Fruit fly (Drosophila melanogaster) whole organism, pupa: ENCODE data around the gene snRNP-U1-70K.
A peak's percentile ranks its signal among the peaks of the same experiment; 100 is the strongest.

Source experiments
- CG15710 ChIP-seq: fragments of 200-800 bp; sonication (Bioruptor generic); optimal IDR thresholded peaks from 2 replicates; lab custom pipeline; 2018; ENCODE audit warnings: missing biosample characterization, mild to moderate bottlenecking, missing genetic modification characterization, moderate library complexity
- CG34367 ChIP-seq: fragments of 200-800 bp; sonication (Bioruptor generic); optimal IDR thresholded peaks from 2 replicates; lab custom pipeline; 2018; ENCODE audit warnings: missing biosample characterization, mild to moderate bottlenecking, missing genetic modification characterization
- CG4496 ChIP-seq: fragments of 200-800 bp; sonication (Bioruptor generic); IDR thresholded peaks from 3 replicates; pipeline ENCODE4 v1.3.6; 2022; ENCODE audit warnings: missing biosample characterization, missing genetic modification characterization
- CG8159 ChIP-seq: fragments of 200-800 bp; sonication (Bioruptor generic); optimal IDR thresholded peaks from 3 replicates; lab custom pipeline; 2018; ENCODE audit warnings: missing biosample characterization, mild to moderate bottlenecking, missing genetic modification characterization, moderate library complexity
- CG8301 ChIP-seq: fragments of 200-800 bp; sonication (Bioruptor generic); optimal IDR thresholded peaks from 2 replicates; lab custom pipeline; 2018; ENCODE audit warnings: missing biosample characterization, mild to moderate bottlenecking, missing genetic modification characterization
- EcR ChIP-seq: fragments of 200-800 bp; sonication (Bioruptor generic); optimal IDR thresholded peaks from 3 replicates; lab custom pipeline; 2019; ENCODE audit warnings: missing biosample characterization, missing genetic modification characterization, mild to moderate bottlenecking, moderate library complexity, missing genetic modification reagents
- Pif1B ChIP-seq: fragments of 200-800 bp; sonication (Bioruptor generic); optimal IDR thresholded peaks from 3 replicates; lab custom pipeline; 2016; ENCODE audit warnings: missing biosample characterization, missing genetic modification characterization
- Snoo ChIP-seq: fragments of 200-800 bp; sonication (Bioruptor generic); optimal IDR thresholded peaks from 3 replicates; lab custom pipeline; 2017; ENCODE audit warnings: missing biosample characterization, mild to moderate bottlenecking, missing genetic modification characterization, inconsistent platforms
- fd96Ca ChIP-seq: fragments of 200-800 bp; sonication (Bioruptor generic); IDR thresholded peaks from 3 replicates; pipeline ENCODE4 v1.3.6; 2022; ENCODE audit warnings: missing biosample characterization, missing genetic modification characterization
- gl ChIP-seq: fragments of 200-800 bp; sonication (Bioruptor generic); optimal IDR thresholded peaks from 2 replicates; lab custom pipeline; 2018; ENCODE audit warnings: missing biosample characterization, mild to moderate bottlenecking, missing genetic modification characterization
- rn ChIP-seq: fragments of 200-800 bp; sonication (Bioruptor generic); IDR thresholded peaks from 2 replicates; pipeline ENCODE4 v1.3.6; 2022; ENCODE audit warnings: missing biosample characterization, missing genetic modification characterization

dm6 chr2L:6964022-6964434 is 7.5 kb downstream of the snRNP-U1-70K start, which contains the start of the genes sip2 and Coprox:
- peak; percentile 74 for TF ChIP-seq CG8159 (tag; lab: Kevin White, UChicago)
- no peak for TF ChIP-seq gl
- TF ChIP-seq CG34367 (tag; lab: Kevin White, UChicago) = peak; percentile 38
- no peak for TF ChIP-seq CG8301 (tag; lab: Kevin White, UChicago)
- TF ChIP-seq CG4496 = peak; percentile 35; the same call in 2 of the 3 replicates
- TF ChIP-seq Snoo = peak; percentile 48
- no peak for TF ChIP-seq EcR
- TF ChIP-seq rn (GFP tag; lab: Robert Waterston, UW) = no peak
- no peak for TF ChIP-seq fd96Ca (GFP tag; lab: Robert Waterston, UW)
- peak; percentile 66 for TF ChIP-seq CG15710
- no peak for TF ChIP-seq Pif1B (GFP tag; lab: Kevin White, UChicago)
